Worm (Caenorhabditis elegans) whole organism, L3 larva: ENCODE data around the gene F56C3.4.

ENCODE experiments used
- ama-1 ChIP-seq: fragments of 150-350 bp; optimal IDR thresholded peaks from 2 replicates; lab custom pipeline; 2018
- elt-1 ChIP-seq: fragments of 150-350 bp; optimal IDR thresholded peaks from 2 replicates; lab custom pipeline; 2014; ENCODE audit warnings: missing biosample characterization, missing genetic modification characterization
- elt-3 ChIP-seq, 3 experiments: fragments of 150-350 bp in 1 of 3; sonication (generic microtip) in 2 of 3; optimal IDR thresholded peaks; 2 replicates in 2 of 3; 4 replicates in 1 of 3; lab custom pipeline; 2014 to 2017; ENCODE audit warnings: missing biosample characterization in 3 of 3, missing genetic modification characterization in 3 of 3
- nfya-1 ChIP-seq: sonication (generic microtip); optimal IDR thresholded peaks from 2 replicates; lab custom pipeline; 2017; ENCODE audit warnings: missing genetic modification characterization, mild to moderate bottlenecking, missing compliant biosample characterization, antibody characterized with exemption, moderate library complexity; ENCODE audit not compliant: insufficient read depth
- nhr-76 ChIP-seq: fragments of 150-350 bp; sonication (generic microtip); optimal IDR thresholded peaks from 5 replicates; lab custom pipeline; 2014; ENCODE audit warnings: missing biosample characterization, missing genetic modification characterization
- nhr-77 ChIP-seq: fragments of 150-350 bp; optimal IDR thresholded peaks from 2 replicates; lab custom pipeline; 2014; ENCODE audit warnings: missing biosample characterization, missing genetic modification characterization
- pqm-1 ChIP-seq: fragments of 150-350 bp; optimal IDR thresholded peaks from 2 replicates; lab custom pipeline; 2017; ENCODE audit warnings: missing biosample characterization, missing genetic modification characterization, inconsistent platforms

ce11 chrX:1337009-1337408 lies 23.5 kb downstream of the F56C3.4 start, which contains the start of gene ttr-37:
- TF ChIP-seq nhr-76 (tag; lab: Kevin White, UChicago) = no peak
- no peak for TF ChIP-seq nhr-77
- TF ChIP-seq elt-3 (tag; optimal IDR thresholded peaks at IDR 0.05; lab: Kevin White, UChicago) = no peak
- peak; percentile 96 for TF ChIP-seq pqm-1 (tag; lab: Kevin White, UChicago)
- TF ChIP-seq elt-1 (tag; lab: Kevin White, UChicago) = no peak
- TF ChIP-seq nfya-1 (tag; lab: Kevin White, UChicago) = peak; percentile 6
- no peak for TF ChIP-seq ama-1 (lab: Kevin White, UChicago)
